Fruit fly (Drosophila melanogaster): ENCODE results near the gene mil.

DNA sequence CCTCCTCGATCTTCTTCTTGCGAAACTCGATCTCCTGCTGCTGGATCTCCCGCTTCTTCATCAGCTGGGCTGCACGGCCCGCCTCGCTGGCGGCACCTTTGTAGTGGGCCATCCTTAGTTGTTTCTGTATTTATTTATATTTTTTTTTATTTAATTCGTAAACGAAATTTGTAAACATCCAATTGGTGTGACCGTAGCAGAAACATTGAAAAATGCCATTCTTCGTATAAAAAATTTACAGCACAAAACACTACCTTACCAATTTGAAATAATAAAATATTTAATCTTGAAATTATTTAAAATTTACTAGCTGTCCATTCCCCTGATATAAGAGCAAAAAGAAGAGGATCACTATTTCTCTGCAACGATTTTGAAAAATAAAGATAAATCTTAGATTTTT, 8.6 kb downstream of the mil start, which contains the start of gene CG12259:
- no peak for TF ChIP-seq usp (GFP tag; optimal IDR thresholded peaks at IDR 0.05)
- TF ChIP-seq CG8478 (optimal IDR thresholded peaks at IDR 0.05): no peak
- TF ChIP-seq pan (optimal IDR thresholded peaks at IDR 0.05): no peak

All from whole organism.